Fruit fly (Drosophila melanogaster) whole organism, wandering third instar larva: ENCODE data around the gene Trpgamma.

ENCODE experiments used
- Abd-B ChIP-seq: fragments of >200 bp; optimal IDR thresholded peaks from 2 replicates; lab custom pipeline; 2017; ENCODE audit warnings: missing biosample characterization, missing genetic modification characterization
- CG32264 ChIP-seq: fragments of 200-800 bp; sonication (Bioruptor generic); optimal IDR thresholded peaks from 2 replicates; lab custom pipeline; 2016; ENCODE audit warnings: missing biosample characterization, missing genetic modification characterization
- CG9705 ChIP-seq: fragments of 200-800 bp; sonication (Bioruptor generic); optimal IDR thresholded peaks from 2 replicates; lab custom pipeline; 2018; ENCODE audit warnings: missing biosample characterization, mild to moderate bottlenecking, missing genetic modification characterization
- CrebA ChIP-seq: fragments of 200-800 bp; sonication (Bioruptor generic); optimal IDR thresholded peaks from 2 replicates; lab custom pipeline; 2016; ENCODE audit warnings: missing biosample characterization, mild to moderate bottlenecking, missing genetic modification characterization, borderline replicate concordance
- Dfd ChIP-seq: fragments of >200 bp; optimal IDR thresholded peaks from 2 replicates; lab custom pipeline; 2017; ENCODE audit warnings: missing biosample characterization, missing genetic modification characterization
- Dif ChIP-seq: fragments of 200-275, 200-300 bp; sonication (Bioruptor generic); optimal IDR thresholded peaks from 2 replicates; lab custom pipeline; 2018; ENCODE audit warnings: missing biosample characterization, missing genetic modification characterization; ENCODE audit not compliant: partially characterized antibody
- GATAd ChIP-seq: sonication (Bioruptor generic); optimal IDR thresholded peaks from 2 replicates; lab custom pipeline; 2016; ENCODE audit warnings: missing biosample characterization, missing genetic modification characterization
- HLH106 ChIP-seq: fragments of 200-800 bp; optimal IDR thresholded peaks from 3 replicates; lab custom pipeline; 2019; ENCODE audit warnings: missing biosample characterization, mild to moderate bottlenecking, missing genetic modification characterization, moderate library complexity
- Hnf4 ChIP-seq: fragments of 200-800 bp; sonication (Bioruptor generic); optimal IDR thresholded peaks from 2 replicates; lab custom pipeline; 2016; ENCODE audit warnings: missing biosample characterization, mild to moderate bottlenecking, missing genetic modification characterization
- Hr78 ChIP-seq: fragments of >200 bp; optimal IDR thresholded peaks from 2 replicates; lab custom pipeline; 2017; ENCODE audit warnings: missing biosample characterization, missing genetic modification characterization
- Hr83 ChIP-seq: fragments of 200-300 bp; sonication (Bioruptor generic); optimal IDR thresholded peaks from 2 replicates; lab custom pipeline; 2016; ENCODE audit warnings: missing biosample characterization, mild to moderate bottlenecking, missing genetic modification characterization, moderate library complexity; ENCODE audit not compliant: poor library complexity, severe bottlenecking
- Jra ChIP-seq: sonication (Bioruptor generic); optimal IDR thresholded peaks from 2 replicates; lab custom pipeline; 2016; ENCODE audit warnings: missing biosample characterization, missing genetic modification characterization
- Mio ChIP-seq: sonication (Bioruptor generic); optimal IDR thresholded peaks from 2 replicates; lab custom pipeline; 2016; ENCODE audit warnings: missing biosample characterization, missing genetic modification characterization
- Myc ChIP-seq: fragments of >200 bp; optimal IDR thresholded peaks from 2 replicates; lab custom pipeline; 2017
- N ChIP-seq: fragments of >200 bp; optimal IDR thresholded peaks from 2 replicates; lab custom pipeline; 2018; ENCODE audit warnings: missing biosample characterization, missing external identifiers, missing genetic modification characterization
- OdsH ChIP-seq: fragments of 200-800 bp; sonication (Bioruptor generic); optimal IDR thresholded peaks from 2 replicates; lab custom pipeline; 2016; ENCODE audit warnings: missing biosample characterization, mild to moderate bottlenecking, missing genetic modification characterization
- Rel ChIP-seq, 2 experiments: fragments of 200-800 bp; sonication (Bioruptor generic) in 1 of 2; optimal IDR thresholded peaks; 2 replicates in 1 of 2; 3 replicates in 1 of 2; lab custom pipeline; 2016 to 2019; ENCODE audit warnings: mild to moderate bottlenecking in 2 of 2, missing biosample characterization in 2 of 2, missing genetic modification characterization in 2 of 2, moderate library complexity in 1 of 2
- Sp1 ChIP-seq: fragments of 200-800 bp; sonication (Bioruptor generic); optimal IDR thresholded peaks from 3 replicates; lab custom pipeline; 2019; ENCODE audit warnings: missing biosample characterization, mild to moderate bottlenecking, missing genetic modification characterization, moderate library complexity
- Vsx2 ChIP-seq: fragments of 200-300, 225-300 bp; sonication (Bioruptor generic); optimal IDR thresholded peaks from 2 replicates; lab custom pipeline; 2018; ENCODE audit warnings: missing biosample characterization, missing genetic modification characterization; ENCODE audit not compliant: partially characterized antibody
- br ChIP-seq: fragments of 200-800 bp; sonication (Bioruptor generic); optimal IDR thresholded peaks from 2 replicates; lab custom pipeline; 2016; ENCODE audit warnings: missing biosample characterization, missing genetic modification characterization
- brk ChIP-seq: fragments of 200-800 bp; sonication (Bioruptor generic); optimal IDR thresholded peaks from 2 replicates; lab custom pipeline; 2016; ENCODE audit warnings: missing biosample characterization, mild to moderate bottlenecking, missing genetic modification characterization
- dl ChIP-seq, 2 experiments: fragments of 175-275, 200-275 bp in 1 of 2; fragments of 200-275 bp in 1 of 2; sonication (Bioruptor generic); optimal IDR thresholded peaks; lab custom pipeline; 2018; ENCODE audit warnings: mild to moderate bottlenecking in 2 of 2, missing biosample characterization in 2 of 2, missing genetic modification characterization in 2 of 2, moderate library complexity in 2 of 2; ENCODE audit not compliant: partially characterized antibody in 2 of 2, insufficient read depth in 1 of 2
- dmrt93B ChIP-seq: fragments of 200-800 bp; sonication (Bioruptor generic); optimal IDR thresholded peaks from 2 replicates; lab custom pipeline; 2018; ENCODE audit warnings: missing biosample characterization, mild to moderate bottlenecking, missing genetic modification characterization
- dsf ChIP-seq: sonication (Bioruptor generic); optimal IDR thresholded peaks from 2 replicates; lab custom pipeline; 2016; ENCODE audit warnings: missing biosample characterization, missing genetic modification characterization, borderline replicate concordance
- ey ChIP-seq: fragments of 200-800 bp; sonication (Bioruptor generic); optimal IDR thresholded peaks from 2 replicates; lab custom pipeline; 2016; ENCODE audit warnings: missing biosample characterization, missing genetic modification characterization
- foxo ChIP-seq, 2 experiments: fragments of 200-800 bp; sonication (Bioruptor generic); optimal IDR thresholded peaks; 2 replicates in 1 of 2; 3 replicates in 1 of 2; lab custom pipeline; 2016 to 2017; ENCODE audit warnings: missing biosample characterization in 2 of 2, missing genetic modification characterization in 2 of 2
- fru ChIP-seq: fragments of 200-800 bp; sonication (Bioruptor generic); optimal IDR thresholded peaks from 3 replicates; lab custom pipeline; 2016; ENCODE audit warnings: missing biosample characterization, mild to moderate bottlenecking, missing genetic modification characterization
- h ChIP-seq: fragments of 200-800 bp; sonication (Bioruptor generic); optimal IDR thresholded peaks from 3 replicates; lab custom pipeline; 2016; ENCODE audit warnings: missing biosample characterization, mild to moderate bottlenecking, missing genetic modification characterization
- jim ChIP-seq: fragments of 175-275, 200-325 bp; sonication (Bioruptor generic); optimal IDR thresholded peaks from 2 replicates; lab custom pipeline; 2016; ENCODE audit warnings: missing biosample characterization, mild to moderate bottlenecking, missing genetic modification characterization
- lola ChIP-seq: fragments of >200 bp; optimal IDR thresholded peaks from 2 replicates; lab custom pipeline; 2017; ENCODE audit warnings: missing biosample characterization, missing genetic modification characterization
- pan ChIP-seq: fragments of >200 bp; optimal IDR thresholded peaks from 2 replicates; lab custom pipeline; 2017
- psq ChIP-seq: fragments of 200-800 bp; sonication (Bioruptor generic); optimal IDR thresholded peaks from 3 replicates; lab custom pipeline; 2017; ENCODE audit warnings: missing biosample characterization, mild to moderate bottlenecking, missing genetic modification characterization, moderate library complexity
- rgr ChIP-seq: fragments of 200-800 bp; sonication (Bioruptor generic); optimal IDR thresholded peaks from 3 replicates; lab custom pipeline; 2016; ENCODE audit warnings: missing biosample characterization, mild to moderate bottlenecking, missing genetic modification characterization
- sage ChIP-seq: fragments of 200-800 bp; sonication (Bioruptor generic); optimal IDR thresholded peaks from 2 replicates; lab custom pipeline; 2016; ENCODE audit warnings: missing biosample characterization, mild to moderate bottlenecking, missing genetic modification characterization
- sv ChIP-seq: fragments of 200-800 bp; sonication (Bioruptor generic); optimal IDR thresholded peaks from 3 replicates; lab custom pipeline; 2016; ENCODE audit warnings: missing biosample characterization, missing genetic modification characterization
- tai ChIP-seq: sonication (Bioruptor generic); optimal IDR thresholded peaks from 2 replicates; lab custom pipeline; 2016; ENCODE audit warnings: missing biosample characterization, missing genetic modification characterization
- usp ChIP-seq: fragments of >200 bp; optimal IDR thresholded peaks from 2 replicates; lab custom pipeline; 2017; ENCODE audit warnings: missing biosample characterization, missing genetic modification characterization
- woc ChIP-seq: sonication (Bioruptor generic); optimal IDR thresholded peaks from 2 replicates; lab custom pipeline; 2016; ENCODE audit warnings: missing biosample characterization, mild to moderate bottlenecking, missing genetic modification characterization

Trpgamma gene

dm6 chr2L:16622162-16622561 lies 54.3 kb downstream of the Trpgamma start:
- TF ChIP-seq Dfd (GFP tag; lab: Kevin White, UChicago) (peak; percentile 88), Vsx2 (GFP tag; lab: Kevin White, UChicago) (no peak)

dm6 chr2L:16621460-16621859 lies 55.0 kb downstream of the Trpgamma start:
- TF ChIP-seq rgr (GFP tag; lab: Kevin White, UChicago) (no peak), Myc (lab: Kevin White, UChicago) (no peak), Hnf4 (GFP tag; lab: Kevin White, UChicago) (no peak), CrebA (no peak), brk (GFP tag; lab: Kevin White, UChicago) (no peak), Dfd (GFP tag; lab: Kevin White, UChicago) (no peak), OdsH (GFP tag; lab: Kevin White, UChicago) (no peak), Rel (GFP tag; optimal IDR thresholded peaks at IDR 0.05; lab: Kevin White, UChicago) (no peak), Rel (tag; optimal IDR thresholded peaks at IDR 0.05; lab: Kevin White, UChicago) (no peak), usp (no peak), Hr78 (no peak), tai (GFP tag; lab: Kevin White, UChicago) (no peak), Sp1 (GFP tag; lab: Kevin White, UChicago) (no peak), fru (GFP tag; lab: Kevin White, UChicago) (no peak), br (GFP tag; lab: Kevin White, UChicago) (no peak), Abd-B (GFP tag; lab: Kevin White, UChicago) (no peak), Hr83 (no peak), Vsx2 (GFP tag; lab: Kevin White, UChicago) (no peak)

- TF ChIP-seq pan (lab: Kevin White, UChicago) (no peak), Hnf4 (GFP tag; lab: Kevin White, UChicago) (no peak), Abd-B (GFP tag; lab: Kevin White, UChicago) (no peak), sage (GFP tag; lab: Kevin White, UChicago) (peak; percentile 67), Dif (GFP tag; lab: Kevin White, UChicago) (no peak), psq (GFP tag; lab: Kevin White, UChicago) (peak; percentile 91), N (GFP tag; lab: Kevin White, UChicago) (no peak), brk (GFP tag; lab: Kevin White, UChicago) (peak; percentile 43), usp (no peak), CrebA (peak; percentile 8), sv (peak; percentile 58), Mio (GFP tag; lab: Kevin White, UChicago) (no peak), h (peak; percentile 94), Hr78 (no peak), jim (GFP tag; lab: Kevin White, UChicago) (peak; percentile 77), lola (GFP tag; lab: Kevin White, UChicago) (no peak), Jra (no peak), Sp1 (GFP tag; lab: Kevin White, UChicago) (peak; percentile 80), Rel (GFP tag; optimal IDR thresholded peaks at IDR 0.05; lab: Kevin White, UChicago) (peak; percentile 20), Rel (tag; optimal IDR thresholded peaks at IDR 0.05; lab: Kevin White, UChicago) (peak; percentile 89), ey (GFP tag; lab: Kevin White, UChicago) (peak; percentile 82), dl (GFP tag; optimal IDR thresholded peaks at IDR 0.05; lab: Kevin White, UChicago; ENCODE audit: insufficient read depth in 1 of 2, partially characterized antibody in 2 of 2) (no peak), dmrt93B (GFP tag; lab: Kevin White, UChicago) (peak; percentile 88), Myc (lab: Kevin White, UChicago) (no peak), Vsx2 (GFP tag; lab: Kevin White, UChicago) (no peak), fru (GFP tag; lab: Kevin White, UChicago) (peak; percentile 88), tai (GFP tag; lab: Kevin White, UChicago) (peak; percentile 54), CG9705 (peak; percentile 71), woc (peak; percentile 81), foxo (GFP tag; optimal IDR thresholded peaks at IDR 0.05; lab: Kevin White, UChicago) (peak; percentile 0 to 80), GATAd (GFP tag; lab: Kevin White, UChicago) (no peak), Hr83 (no peak), dsf (no peak), OdsH (GFP tag; lab: Kevin White, UChicago) (peak; percentile 90), CG32264 (peak; percentile 75), rgr (GFP tag; lab: Kevin White, UChicago) (peak; percentile 84), Dfd (GFP tag; lab: Kevin White, UChicago) (peak; percentile 23), br (GFP tag; lab: Kevin White, UChicago) (peak; percentile 68), HLH106 (tag; lab: Kevin White, UChicago) (peak; percentile 94)
- TF ChIP-seq, all 38 proteins: peak for 22
These were observed 56.1 kb downstream of the Trpgamma start for dm6 chr2L:16620384-16620908.
